Worm (Caenorhabditis elegans) whole organism, mixed stage, embryonic: ENCODE measurements around the gene sng-1.

Experiments
- M03D4.4 ChIP-seq: sonication (generic microtip); optimal IDR thresholded peaks from 2 replicates; lab custom pipeline; 2017; ENCODE audit warnings: mild to moderate bottlenecking, missing genetic modification characterization, missing compliant biosample characterization
- bed-3 ChIP-seq: fragments of 200-800 bp; sonication (Bioruptor generic); optimal IDR thresholded peaks from 3 replicates; lab custom pipeline; 2018; ENCODE audit warnings: mild to moderate bottlenecking, missing genetic modification characterization, moderate library complexity, missing compliant biosample characterization
- blmp-1 ChIP-seq: fragments of 150-350 bp; optimal IDR thresholded peaks from 2 replicates; lab custom pipeline; 2014; ENCODE audit warnings: missing biosample characterization, missing genetic modification characterization
- ceh-39 ChIP-seq: fragments of 150-350 bp; optimal IDR thresholded peaks from 2 replicates; lab custom pipeline; 2014; ENCODE audit warnings: missing biosample characterization, missing genetic modification characterization
- ceh-43 ChIP-seq: fragments of 200-800 bp; sonication (Bioruptor generic); optimal IDR thresholded peaks from 2 replicates; lab custom pipeline; 2018; ENCODE audit warnings: mild to moderate bottlenecking, missing genetic modification characterization, moderate library complexity, missing compliant biosample characterization
- ceh-83 ChIP-seq: fragments of 200-800 bp; sonication (Bioruptor generic); optimal IDR thresholded peaks from 2 replicates; lab custom pipeline; 2018; ENCODE audit warnings: mild to moderate bottlenecking, missing genetic modification characterization, missing compliant biosample characterization
- ces-1 ChIP-seq: fragments of 150-350 bp; optimal IDR thresholded peaks from 2 replicates; lab custom pipeline; 2014; ENCODE audit warnings: missing biosample characterization, missing genetic modification reagents, missing genetic modification characterization
- cnd-1 ChIP-seq: fragments of 200-800 bp; sonication (Bioruptor generic); optimal IDR thresholded peaks from 2 replicates; lab custom pipeline; 2018; ENCODE audit warnings: mild to moderate bottlenecking, missing genetic modification characterization, missing compliant biosample characterization
- drap-1 ChIP-seq: fragments of 200-800 bp; sonication (Bioruptor generic); optimal IDR thresholded peaks from 3 replicates; lab custom pipeline; 2018; ENCODE audit warnings: mild to moderate bottlenecking, missing genetic modification characterization, missing compliant biosample characterization
- elt-1 ChIP-seq: sonication (generic microtip); optimal IDR thresholded peaks from 2 replicates; lab custom pipeline; 2017; ENCODE audit warnings: missing genetic modification characterization, mild to moderate bottlenecking, missing compliant biosample characterization, antibody characterized with exemption, moderate library complexity, borderline replicate concordance; ENCODE audit not compliant: insufficient read depth
- elt-3 ChIP-seq: fragments of 150-350 bp; optimal IDR thresholded peaks from 2 replicates; lab custom pipeline; 2014; ENCODE audit warnings: missing biosample characterization, missing genetic modification characterization
- flh-1 ChIP-seq: fragments of 200-800 bp; sonication (Bioruptor generic); optimal IDR thresholded peaks from 2 replicates; lab custom pipeline; 2018; ENCODE audit warnings: mild to moderate bottlenecking, missing genetic modification characterization, moderate library complexity, missing compliant biosample characterization
- ham-2 ChIP-seq: fragments of 200-800 bp; sonication (Bioruptor generic); optimal IDR thresholded peaks from 2 replicates; lab custom pipeline; 2018; ENCODE audit warnings: mild to moderate bottlenecking, missing genetic modification characterization, missing compliant biosample characterization
- hlh-1 ChIP-seq: fragments of 150-350 bp; optimal IDR thresholded peaks from 2 replicates; lab custom pipeline; 2014; ENCODE audit warnings: missing biosample characterization, missing genetic modification reagents, missing genetic modification characterization
- lin-13 ChIP-seq: fragments of 150-350 bp; optimal IDR thresholded peaks from 2 replicates; lab custom pipeline; 2014; ENCODE audit warnings: missing biosample characterization, missing genetic modification characterization
- lin-32 ChIP-seq: fragments of 200-800 bp; sonication (Bioruptor generic); optimal IDR thresholded peaks from 2 replicates; lab custom pipeline; 2018; ENCODE audit warnings: mild to moderate bottlenecking, missing genetic modification characterization, missing compliant biosample characterization
- lsy-2 ChIP-seq: fragments of 150-350 bp; optimal IDR thresholded peaks from 2 replicates; lab custom pipeline; 2014; ENCODE audit warnings: missing biosample characterization, missing genetic modification characterization
- mab-5 ChIP-seq: fragments of 150-350 bp; optimal IDR thresholded peaks from 2 replicates; lab custom pipeline; 2014; ENCODE audit warnings: missing biosample characterization, missing genetic modification characterization
- mep-1 ChIP-seq: fragments of 150-350 bp; optimal IDR thresholded peaks from 2 replicates; lab custom pipeline; 2017; ENCODE audit warnings: missing biosample characterization, missing genetic modification reagents, missing genetic modification characterization, inconsistent platforms
- mls-2 ChIP-seq: sonication (generic microtip); optimal IDR thresholded peaks from 2 replicates; lab custom pipeline; 2016; ENCODE audit warnings: mild to moderate bottlenecking, missing genetic modification characterization, moderate library complexity, missing compliant biosample characterization
- nhr-12 ChIP-seq: fragments of 150-350 bp; optimal IDR thresholded peaks from 2 replicates; lab custom pipeline; 2014; ENCODE audit warnings: missing biosample characterization, missing genetic modification characterization
- nhr-2 ChIP-seq: fragments of 150-350 bp; optimal IDR thresholded peaks from 2 replicates; lab custom pipeline; 2014; ENCODE audit warnings: missing biosample characterization, missing genetic modification characterization
- nhr-237 ChIP-seq: fragments of 150-350 bp; optimal IDR thresholded peaks from 2 replicates; lab custom pipeline; 2014; ENCODE audit warnings: missing biosample characterization, missing genetic modification characterization
- nhr-76 ChIP-seq: sonication (generic microtip); optimal IDR thresholded peaks from 2 replicates; lab custom pipeline; 2017; ENCODE audit warnings: missing biosample characterization, missing genetic modification characterization
- pha-4 ChIP-seq: fragments of 150-350 bp; optimal IDR thresholded peaks from 2 replicates; lab custom pipeline; 2018; ENCODE audit warnings: missing biosample characterization, missing genetic modification reagents, missing genetic modification characterization
- sem-2 ChIP-seq: fragments of 200-800 bp; sonication (Bioruptor generic); optimal IDR thresholded peaks from 2 replicates; lab custom pipeline; 2018; ENCODE audit warnings: mild to moderate bottlenecking, missing genetic modification characterization, missing compliant biosample characterization
- snpc-4 ChIP-seq: fragments of 150-350 bp; optimal IDR thresholded peaks from 2 replicates; lab custom pipeline; 2014; ENCODE audit warnings: missing biosample characterization, missing genetic modification characterization
- sptf-1 ChIP-seq: sonication (generic microtip); optimal IDR thresholded peaks from 2 replicates; lab custom pipeline; 2017; ENCODE audit warnings: mild to moderate bottlenecking, missing genetic modification characterization, moderate library complexity, missing compliant biosample characterization
- tbx-8 ChIP-seq: fragments of 200-800 bp; sonication (Bioruptor generic); optimal IDR thresholded peaks from 2 replicates; lab custom pipeline; 2018; ENCODE audit warnings: mild to moderate bottlenecking, missing genetic modification characterization, moderate library complexity, missing compliant biosample characterization
- unc-120 ChIP-seq: sonication (generic microtip); optimal IDR thresholded peaks from 2 replicates; lab custom pipeline; 2017; ENCODE audit warnings: missing genetic modification characterization, missing compliant biosample characterization; ENCODE audit not compliant: poor library complexity, severe bottlenecking
- unc-39 ChIP-seq: fragments of 150-350 bp; optimal IDR thresholded peaks from 2 replicates; lab custom pipeline; 2014; ENCODE audit warnings: missing biosample characterization, missing genetic modification characterization
- zip-8 ChIP-seq: fragments of 150-350 bp; optimal IDR thresholded peaks from 2 replicates; lab custom pipeline; 2014; ENCODE audit warnings: missing biosample characterization, missing genetic modification characterization
- ztf-11 ChIP-seq: fragments of 150-350 bp; optimal IDR thresholded peaks from 2 replicates; lab custom pipeline; 2014; ENCODE audit warnings: missing biosample characterization, missing genetic modification characterization

The sng-1 gene

DNA sequence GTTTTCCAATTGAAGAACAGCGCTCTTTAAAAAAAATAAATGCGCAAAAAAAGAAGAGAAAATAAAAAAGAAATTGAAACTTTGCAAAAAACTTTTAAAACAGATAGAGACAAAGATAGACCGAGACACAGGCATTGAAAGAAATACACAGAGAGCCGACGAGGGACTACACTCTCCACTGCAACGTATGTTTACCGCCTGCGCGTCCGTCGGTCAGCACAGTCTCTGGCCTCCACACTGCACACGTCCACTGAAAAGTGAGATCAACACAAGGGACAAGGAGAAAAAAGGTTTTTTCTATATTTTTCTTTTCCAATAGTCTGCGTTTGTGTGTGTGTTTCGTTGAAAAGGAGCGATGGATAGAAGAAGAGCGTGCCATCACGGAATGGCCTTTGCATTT, 21.0 kb upstream of the sng-1 start:
- TF ChIP-seq mls-2 (tag; lab: Kevin White, UChicago) = no peak
- TF ChIP-seq cnd-1 = no peak
- TF ChIP-seq snpc-4 (tag; lab: Kevin White, UChicago) = no peak
- TF ChIP-seq nhr-2 (tag; lab: Kevin White, UChicago) = peak; percentile 31
- no peak for TF ChIP-seq lin-32
- TF ChIP-seq unc-120 = peak; percentile 57
- TF ChIP-seq pha-4 (tag; lab: Kevin White, UChicago) = peak; percentile 17
- no peak for TF ChIP-seq drap-1 (GFP tag; lab: Kevin White, UChicago)
- peak; percentile 7 for TF ChIP-seq ces-1

DNA sequence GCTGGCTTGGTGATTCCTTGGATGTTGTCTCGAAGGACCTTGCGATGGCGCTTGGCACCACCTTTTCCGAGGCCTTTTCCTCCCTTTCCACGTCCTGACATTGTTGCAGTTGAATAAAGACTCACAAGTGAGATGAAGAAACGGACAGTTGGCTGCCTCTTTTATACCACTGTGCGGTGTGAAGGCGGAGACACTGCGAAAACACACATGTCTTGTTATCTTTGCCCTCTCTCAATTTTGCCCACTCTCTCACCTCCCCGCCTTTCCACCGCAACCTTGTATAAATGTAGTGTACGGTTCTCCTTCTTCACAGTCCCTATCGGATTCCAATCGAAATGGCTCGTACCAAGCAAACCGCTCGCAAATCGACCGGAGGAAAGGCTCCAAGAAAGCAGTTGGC, 17.6 kb upstream of the sng-1 start, which contains the start of the genes his-38 and his-40:
Gene his-38 (minus strand): TSS at position 101 of the 400 bp plus-strand sequence.
Gene his-40 (plus strand): TSS at position 336 of the 400 bp plus-strand sequence.
- TF ChIP-seq M03D4.4 (tag; lab: Kevin White, UChicago) (no peak), unc-39 (tag; lab: Kevin White, UChicago) (no peak), tbx-8 (GFP tag; lab: Kevin White, UChicago) (no peak), ham-2 (GFP tag; lab: Kevin White, UChicago) (no peak)

- no peak for TF ChIP-seq ztf-11
- TF ChIP-seq ceh-43 (GFP tag; lab: Kevin White, UChicago) = no peak
- no peak for TF ChIP-seq flh-1 (GFP tag; lab: Kevin White, UChicago)
- TF ChIP-seq mls-2 (tag; lab: Kevin White, UChicago) = no peak
- no peak for TF ChIP-seq nhr-76 (tag; lab: Kevin White, UChicago)
- no peak for TF ChIP-seq lsy-2 (tag; lab: Kevin White, UChicago)
- no peak for TF ChIP-seq pha-4 (tag; lab: Kevin White, UChicago)
- TF ChIP-seq unc-39 (tag; lab: Kevin White, UChicago) = no peak
- TF ChIP-seq elt-1 (tag; lab: Kevin White, UChicago) = no peak
- no peak for TF ChIP-seq tbx-8 (GFP tag; lab: Kevin White, UChicago)
- TF ChIP-seq nhr-237 = no peak
- no peak for TF ChIP-seq nhr-12 (tag; lab: Kevin White, UChicago)
- TF ChIP-seq nhr-2 (tag; lab: Kevin White, UChicago) = no peak
- TF ChIP-seq ham-2 (GFP tag; lab: Kevin White, UChicago) = no peak
These were observed 15.5 kb upstream of the sng-1 start for ce11 chrX:7311870-7312269.

ce11 chrX:7313236-7313635, 14.2 kb upstream of the sng-1 start:
- no peak for TF ChIP-seq unc-39 (tag; lab: Kevin White, UChicago)
- TF ChIP-seq ham-2 (GFP tag; lab: Kevin White, UChicago) = no peak
- no peak for TF ChIP-seq zip-8 (tag; lab: Kevin White, UChicago)
- TF ChIP-seq sem-2 (GFP tag; lab: Kevin White, UChicago) = no peak
- no peak for TF ChIP-seq elt-1 (tag; lab: Kevin White, UChicago)
- TF ChIP-seq M03D4.4 (tag; lab: Kevin White, UChicago) = no peak
- no peak for TF ChIP-seq nhr-2 (tag; lab: Kevin White, UChicago)
- TF ChIP-seq drap-1 (GFP tag; lab: Kevin White, UChicago) = no peak
- no peak for TF ChIP-seq lsy-2 (tag; lab: Kevin White, UChicago)
- no peak for TF ChIP-seq mls-2 (tag; lab: Kevin White, UChicago)
- TF ChIP-seq lin-13 (tag; lab: Kevin White, UChicago) = no peak
- no peak for TF ChIP-seq nhr-76 (tag; lab: Kevin White, UChicago)
- TF ChIP-seq ceh-39 (tag; lab: Kevin White, UChicago) = no peak
- no peak for TF ChIP-seq mep-1 (tag; lab: Kevin White, UChicago)
- TF ChIP-seq snpc-4 (tag; lab: Kevin White, UChicago) = no peak
- TF ChIP-seq elt-3 (tag; lab: Kevin White, UChicago) = no peak
- no peak for TF ChIP-seq tbx-8 (GFP tag; lab: Kevin White, UChicago)
- no peak for TF ChIP-seq nhr-237
- TF ChIP-seq ceh-83 = no peak
- TF ChIP-seq blmp-1 = no peak
- TF ChIP-seq, all 35 proteins: peak for 0

ce11 chrX:7314564-7314963, 12.8 kb upstream of the sng-1 start:
- TF ChIP-seq nhr-76 (tag; lab: Kevin White, UChicago) (no peak), nhr-12 (tag; lab: Kevin White, UChicago) (no peak), mab-5 (tag; lab: Kevin White, UChicago) (no peak), elt-1 (tag; lab: Kevin White, UChicago) (no peak), lin-32 (no peak), M03D4.4 (tag; lab: Kevin White, UChicago) (no peak), zip-8 (tag; lab: Kevin White, UChicago) (no peak), flh-1 (GFP tag; lab: Kevin White, UChicago) (no peak), sptf-1 (tag; lab: Kevin White, UChicago) (no peak), hlh-1 (tag; lab: Kevin White, UChicago) (no peak), lsy-2 (tag; lab: Kevin White, UChicago) (no peak), cnd-1 (no peak), ztf-11 (no peak), ham-2 (GFP tag; lab: Kevin White, UChicago) (no peak), nhr-2 (tag; lab: Kevin White, UChicago) (no peak), bed-3 (GFP tag; lab: Kevin White, UChicago) (no peak), drap-1 (GFP tag; lab: Kevin White, UChicago) (no peak), nhr-237 (no peak), unc-39 (tag; lab: Kevin White, UChicago) (no peak), pha-4 (tag; lab: Kevin White, UChicago) (no peak)
